Worm (Caenorhabditis elegans) whole organism, L3 larva: Measurements from ENCODE around the gene dhs-18.

Source experiments
- elt-2 ChIP-seq: sonication (generic microtip); optimal IDR thresholded peaks from 2 replicates; lab custom pipeline; 2016; ENCODE audit warnings: missing genetic modification reagents, mild to moderate bottlenecking, missing genetic modification characterization, missing compliant biosample characterization
- nhr-237 ChIP-seq: fragments of 150-350 bp; optimal IDR thresholded peaks from 2 replicates; lab custom pipeline; 2014; ENCODE audit warnings: missing biosample characterization, missing genetic modification characterization

DNA sequence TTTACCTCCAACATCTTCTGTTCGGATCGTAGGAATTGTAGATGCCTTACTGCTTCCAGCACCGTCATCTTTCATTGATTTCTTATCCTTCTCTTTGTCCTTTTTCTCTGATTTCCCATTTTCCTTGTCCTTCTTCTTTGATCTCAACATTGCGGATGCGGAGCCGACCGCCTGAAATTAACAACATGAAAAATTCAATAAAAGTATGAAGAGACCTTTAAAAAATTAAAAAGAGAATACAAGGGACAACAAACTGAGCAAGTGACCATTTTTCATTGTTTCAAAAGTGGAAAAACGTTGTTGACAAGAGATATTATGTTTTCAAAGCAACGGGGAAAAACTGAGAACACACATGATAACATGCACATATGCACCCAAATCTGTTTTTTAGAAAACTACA is 16.0 kb downstream of the dhs-18 start:
- TF ChIP-seq elt-2 (tag; lab: Kevin White, UChicago) (no peak), nhr-237 (tag; lab: Kevin White, UChicago) (no peak)
